Fruit fly (Drosophila melanogaster) whole organism, embryonic: ENCODE data around the gene GstO3.

Experiments
- Adf1 ChIP-seq: fragments of 200-800 bp; sonication (Bioruptor generic); IDR thresholded peaks from 2 replicates; pipeline ENCODE4 v1.3.6; 2022; ENCODE audit warnings: missing biosample characterization, missing genetic modification characterization
- Blimp-1 ChIP-seq: fragments of 200-800 bp; sonication (Bioruptor generic); optimal IDR thresholded peaks from 3 replicates; lab custom pipeline; 2018; ENCODE audit warnings: missing biosample characterization, missing genetic modification characterization, mild to moderate bottlenecking, moderate library complexity, missing genetic modification reagents
- CG10654 ChIP-seq: fragments of 200-800 bp; sonication (Bioruptor generic); optimal IDR thresholded peaks from 2 replicates; lab custom pipeline; 2016; ENCODE audit warnings: missing biosample characterization, missing genetic modification characterization
- CG10959 ChIP-seq: fragments of 200-800 bp; sonication (Bioruptor generic); IDR thresholded peaks from 2 replicates; pipeline ENCODE4 v1.3.6; 2022; ENCODE audit warnings: missing biosample characterization, missing genetic modification characterization
- CG17385 ChIP-seq: fragments of 200-800 bp; sonication (Bioruptor generic); optimal IDR thresholded peaks from 3 replicates; lab custom pipeline; 2018; ENCODE audit warnings: missing biosample characterization, mild to moderate bottlenecking, missing genetic modification characterization
- CG30403 ChIP-seq: fragments of 200-800 bp; sonication (Bioruptor generic); optimal IDR thresholded peaks from 3 replicates; lab custom pipeline; 2016; ENCODE audit warnings: missing biosample characterization, missing genetic modification characterization
- CG34422 ChIP-seq: fragments of 200-800 bp; sonication (Bioruptor generic); IDR thresholded peaks from 3 replicates; pipeline ENCODE4 v1.3.6; 2022; ENCODE audit warnings: missing biosample characterization, missing genetic modification characterization
- CG3847 ChIP-seq: fragments of 200-800 bp; sonication (Bioruptor generic); IDR thresholded peaks from 2 replicates; pipeline ENCODE4 v1.3.6; 2022; ENCODE audit warnings: missing biosample characterization, missing genetic modification characterization
- CG42726 ChIP-seq: fragments of 200-800 bp; sonication (Bioruptor generic); IDR thresholded peaks from 2 replicates; pipeline ENCODE4 v1.3.6; 2022; ENCODE audit warnings: missing biosample characterization, missing genetic modification characterization; ENCODE audit not compliant: partially characterized antibody
- CG4282 ChIP-seq: fragments of 200-800 bp; sonication (Bioruptor generic); optimal IDR thresholded peaks from 2 replicates; lab custom pipeline; 2016; ENCODE audit warnings: missing biosample characterization, missing genetic modification characterization
- CG5180 ChIP-seq: fragments of 200-800 bp; sonication (Bioruptor generic); optimal IDR thresholded peaks from 3 replicates; lab custom pipeline; 2017; ENCODE audit warnings: missing biosample characterization, missing genetic modification characterization, mild to moderate bottlenecking, moderate library complexity, missing genetic modification reagents
- CG5245 ChIP-seq: fragments of 200-800 bp; sonication (Bioruptor generic); optimal IDR thresholded peaks from 3 replicates; lab custom pipeline; 2016; ENCODE audit warnings: missing biosample characterization, missing genetic modification characterization
- CG6765 ChIP-seq: fragments of 200-800 bp; sonication (Bioruptor generic); optimal IDR thresholded peaks from 3 replicates; lab custom pipeline; 2017; ENCODE audit warnings: missing biosample characterization, mild to moderate bottlenecking, missing genetic modification characterization
- CG6791 ChIP-seq: fragments of 200-800 bp; sonication (Bioruptor generic); IDR thresholded peaks from 3 replicates; pipeline ENCODE4 v1.3.6; 2022; ENCODE audit warnings: missing biosample characterization, missing genetic modification characterization; ENCODE audit not compliant: partially characterized antibody
- CG7928 ChIP-seq: fragments of 200-800 bp; sonication (Bioruptor generic); optimal IDR thresholded peaks from 2 replicates; lab custom pipeline; 2017; ENCODE audit warnings: missing biosample characterization, mild to moderate bottlenecking, missing genetic modification characterization
- CG8944 ChIP-seq: fragments of 200-800 bp; sonication (Bioruptor generic); optimal IDR thresholded peaks from 3 replicates; lab custom pipeline; 2016; ENCODE audit warnings: missing biosample characterization, missing genetic modification characterization
- D ChIP-seq, 2 experiments: fragments of 200-800 bp in 1 of 2; fragments of >200 bp in 1 of 2; sonication (Bioruptor generic) in 1 of 2; optimal IDR thresholded peaks; 2 replicates in 1 of 2; 3 replicates in 1 of 2; lab custom pipeline; 2017; ENCODE audit warnings: mild to moderate bottlenecking in 1 of 2, missing biosample characterization in 1 of 2, missing genetic modification characterization in 1 of 2, missing genetic modification reagents in 1 of 2
- Dbx ChIP-seq: fragments of 200-800 bp; sonication (Bioruptor generic); IDR thresholded peaks from 3 replicates; pipeline ENCODE4 v1.3.6; 2022; ENCODE audit warnings: missing biosample characterization, missing genetic modification characterization
- Deaf1 ChIP-seq: fragments of 200-800 bp; optimal IDR thresholded peaks from 3 replicates; lab custom pipeline; 2019; ENCODE audit warnings: missing biosample characterization, mild to moderate bottlenecking, missing genetic modification characterization, moderate library complexity
- Dek ChIP-seq: fragments of 200-800 bp; sonication (Bioruptor generic); optimal IDR thresholded peaks from 3 replicates; lab custom pipeline; 2019; ENCODE audit warnings: missing biosample characterization, mild to moderate bottlenecking, missing genetic modification characterization, moderate library complexity
- E2f1 ChIP-seq: fragments of 200-800 bp; sonication (Bioruptor generic); IDR thresholded peaks from 2 replicates; pipeline ENCODE4 v1.3.6; 2022; ENCODE audit warnings: missing biosample characterization, missing genetic modification characterization
- Hmr ChIP-seq: fragments of 200-800 bp; sonication (Bioruptor generic); optimal IDR thresholded peaks from 3 replicates; lab custom pipeline; 2017; ENCODE audit warnings: mild to moderate bottlenecking, missing biosample characterization, missing genetic modification reagents, missing genetic modification characterization
- Oaz ChIP-seq: fragments of 200-800 bp; sonication (Bioruptor generic); IDR thresholded peaks from 2 replicates; pipeline ENCODE4 v1.3.6; 2022; ENCODE audit warnings: missing biosample characterization, missing genetic modification characterization
- Six4 ChIP-seq: fragments of 200-800 bp; sonication (Bioruptor generic); optimal IDR thresholded peaks from 2 replicates; lab custom pipeline; 2016; ENCODE audit warnings: missing biosample characterization, missing genetic modification characterization
- abd-A ChIP-seq: fragments of 200-800 bp; sonication (Bioruptor generic); optimal IDR thresholded peaks from 3 replicates; lab custom pipeline; 2019; ENCODE audit warnings: missing biosample characterization, mild to moderate bottlenecking, missing genetic modification characterization, moderate library complexity
- amos ChIP-seq: fragments of 200-800 bp; sonication (Bioruptor generic); IDR thresholded peaks from 2 replicates; pipeline ENCODE4 v1.3.6; 2022; ENCODE audit warnings: missing biosample characterization, missing genetic modification characterization; ENCODE audit not compliant: partially characterized antibody
- az2 ChIP-seq: fragments of 200-800 bp; sonication (Bioruptor generic); optimal IDR thresholded peaks from 3 replicates; lab custom pipeline; 2016; ENCODE audit warnings: missing biosample characterization, missing genetic modification characterization
- cad ChIP-seq: fragments of >200 bp; optimal IDR thresholded peaks from 2 replicates; lab custom pipeline; 2017; ENCODE audit warnings: missing biosample characterization, missing genetic modification characterization
- crp ChIP-seq, 2 experiments: fragments of 200-800 bp; sonication (Bioruptor generic); optimal IDR thresholded peaks; 2 replicates in 1 of 2; 3 replicates in 1 of 2; lab custom pipeline; 2017; ENCODE audit warnings: missing biosample characterization in 2 of 2, missing genetic modification characterization in 2 of 2, mild to moderate bottlenecking in 1 of 2, moderate library complexity in 1 of 2
- cwo ChIP-seq: fragments of 200-800 bp; sonication (Bioruptor generic); optimal IDR thresholded peaks from 3 replicates; lab custom pipeline; 2017; ENCODE audit warnings: missing biosample characterization, missing genetic modification characterization, mild to moderate bottlenecking, moderate library complexity, missing genetic modification reagents
- emc ChIP-seq: fragments of 200-800 bp; sonication (Bioruptor generic); optimal IDR thresholded peaks from 2 replicates; lab custom pipeline; 2016; ENCODE audit warnings: missing biosample characterization, missing genetic modification characterization
- en ChIP-seq: fragments of 200-800 bp; sonication (Bioruptor generic); optimal IDR thresholded peaks from 2 replicates; lab custom pipeline; 2016; ENCODE audit warnings: missing biosample characterization, missing genetic modification characterization
- ewg ChIP-seq: fragments of 200-800 bp; sonication (Bioruptor generic); optimal IDR thresholded peaks from 3 replicates; lab custom pipeline; 2017; ENCODE audit warnings: mild to moderate bottlenecking, missing biosample characterization, missing genetic modification reagents, missing genetic modification characterization
- eyg ChIP-seq: fragments of 200-800 bp; sonication (Bioruptor generic); optimal IDR thresholded peaks from 3 replicates; lab custom pipeline; 2016; ENCODE audit warnings: missing biosample characterization, missing genetic modification characterization
- fd64A ChIP-seq: fragments of 200-800 bp; sonication (Bioruptor generic); optimal IDR thresholded peaks from 3 replicates; lab custom pipeline; 2018; ENCODE audit warnings: missing biosample characterization, mild to moderate bottlenecking, missing genetic modification characterization
- hbn ChIP-seq: fragments of 200-800 bp; sonication (Bioruptor generic); IDR thresholded peaks from 2 replicates; pipeline ENCODE4 v1.3.6; 2022; ENCODE audit warnings: missing biosample characterization, missing genetic modification characterization; ENCODE audit not compliant: partially characterized antibody
- hth ChIP-seq: fragments of >200 bp; optimal IDR thresholded peaks from 2 replicates; lab custom pipeline; 2017; ENCODE audit warnings: inconsistent platforms
- ind ChIP-seq: fragments of 200-800 bp; sonication (Bioruptor generic); optimal IDR thresholded peaks from 3 replicates; lab custom pipeline; 2016; ENCODE audit warnings: missing biosample characterization, missing genetic modification characterization
- lbe ChIP-seq: fragments of 200-800 bp; sonication (Bioruptor generic); optimal IDR thresholded peaks from 2 replicates; lab custom pipeline; 2016; ENCODE audit warnings: missing biosample characterization, mild to moderate bottlenecking, missing genetic modification characterization
- lilli ChIP-seq: fragments of 200-800 bp; sonication (Bioruptor generic); optimal IDR thresholded peaks from 3 replicates; lab custom pipeline; 2016; ENCODE audit warnings: missing biosample characterization, missing genetic modification characterization
- lola ChIP-seq, 3 experiments: fragments of >200 bp in 2 of 3; fragments of 200-800 bp in 1 of 3; sonication (Bioruptor generic) in 1 of 3; optimal IDR thresholded peaks; 2 replicates each; lab custom pipeline; 2017 to 2019; ENCODE audit warnings: missing biosample characterization in 3 of 3, missing genetic modification characterization in 3 of 3, mild to moderate bottlenecking in 1 of 3, moderate library complexity in 1 of 3
- mld ChIP-seq: fragments of 200-800 bp; sonication (Bioruptor generic); IDR thresholded peaks from 3 replicates; pipeline ENCODE4 v1.3.6; 2022; ENCODE audit warnings: missing biosample characterization, missing genetic modification characterization; ENCODE audit not compliant: partially characterized antibody
- repo ChIP-seq: fragments of 200-800 bp; sonication (Bioruptor generic); optimal IDR thresholded peaks from 2 replicates; lab custom pipeline; 2016; ENCODE audit warnings: missing biosample characterization, missing genetic modification characterization
- rib ChIP-seq: fragments of 200-800 bp; sonication (Bioruptor generic); IDR thresholded peaks from 2 replicates; pipeline ENCODE4 v1.3.6; 2022; ENCODE audit warnings: missing biosample characterization, missing genetic modification characterization
- run ChIP-seq: fragments of 200-800 bp; sonication (Bioruptor generic); optimal IDR thresholded peaks from 3 replicates; lab custom pipeline; 2018; ENCODE audit warnings: missing biosample characterization, mild to moderate bottlenecking, missing genetic modification characterization
- sd ChIP-seq: fragments of 200-800 bp; sonication (Bioruptor generic); optimal IDR thresholded peaks from 3 replicates; lab custom pipeline; 2018; ENCODE audit warnings: missing biosample characterization, mild to moderate bottlenecking, missing genetic modification characterization, moderate library complexity
- seq ChIP-seq: fragments of 200-800 bp; sonication (Bioruptor generic); IDR thresholded peaks from 2 replicates; pipeline ENCODE4 v1.3.6; 2022; ENCODE audit warnings: missing biosample characterization, missing genetic modification characterization
- sisA ChIP-seq: fragments of 200-800 bp; sonication (Bioruptor generic); IDR thresholded peaks from 2 replicates; pipeline ENCODE4 v1.3.6; 2022; ENCODE audit warnings: missing biosample characterization, missing genetic modification characterization
- slbo ChIP-seq: fragments of 200-800 bp; sonication (Bioruptor generic); IDR thresholded peaks from 2 replicates; pipeline ENCODE4 v1.3.6; 2022; ENCODE audit warnings: missing biosample characterization, missing genetic modification characterization
- ttk ChIP-seq: fragments of 200-800 bp; sonication (Bioruptor generic); IDR thresholded peaks from 2 replicates; pipeline ENCODE4 v2.1.2; 2022; ENCODE audit warnings: missing biosample characterization, missing genetic modification characterization

Gene GstO3

DNA sequence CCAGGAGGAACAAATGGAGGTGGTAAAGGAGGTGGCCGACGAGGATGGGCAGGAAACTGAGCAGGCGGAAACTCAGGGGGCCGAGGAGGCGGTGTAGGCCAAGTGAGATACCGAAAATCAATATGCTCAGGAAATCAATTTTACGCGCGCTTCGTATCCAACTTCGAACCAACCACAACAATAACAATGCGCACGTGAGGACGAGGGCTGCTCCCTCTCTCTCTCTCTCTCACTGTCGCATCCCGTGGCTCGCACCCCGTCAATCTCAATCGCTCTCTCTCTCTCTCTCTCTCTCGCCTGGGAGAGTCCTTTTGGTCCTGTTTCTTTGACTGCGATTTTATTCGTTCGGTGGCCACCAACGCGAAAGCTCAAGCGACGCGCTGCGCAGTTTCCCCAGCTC lies 6.3 kb upstream of the GstO3 start, which contains the start of gene CG6765 (continued):
- no peak for TF ChIP-seq D (optimal IDR thresholded peaks at IDR 0.05; lab: Kevin White, UChicago)
- no peak for TF ChIP-seq D (GFP tag; optimal IDR thresholded peaks at IDR 0.05; lab: Kevin White, UChicago)
- TF ChIP-seq cad (GFP tag; lab: Kevin White, UChicago) = no peak
- TF ChIP-seq az2 (GFP tag; lab: Kevin White, UChicago) = no peak
- TF ChIP-seq CG6765 = peak; percentile 86
- 0 out of 3 replicates have a peak, but pooled peaks have one; percentile 31 for TF ChIP-seq mld (GFP tag; lab: Robert Waterston, UW)
- no peak for TF ChIP-seq CG7928
- TF ChIP-seq CG5245 (GFP tag; lab: Kevin White, UChicago) = no peak
- no peak for TF ChIP-seq ttk (GFP tag; lab: Robert Waterston, UW)
- TF ChIP-seq CG8944 (GFP tag; lab: Kevin White, UChicago) = no peak
- TF ChIP-seq sisA (GFP tag; lab: Robert Waterston, UW) = no peak
- TF ChIP-seq CG30403 (GFP tag; lab: Kevin White, UChicago) = no peak
- TF ChIP-seq sd (tag; lab: Kevin White, UChicago) = no peak
- TF ChIP-seq cwo (GFP tag; lab: Kevin White, UChicago) = peak; percentile 11
- peak; percentile 6; the same call in 1 of the 2 replicates for TF ChIP-seq Adf1 (GFP tag; lab: Robert Waterston, UW)
- TF ChIP-seq CG17385 = no peak
- TF ChIP-seq en (GFP tag; lab: Kevin White, UChicago) = no peak
- no peak for TF ChIP-seq Dbx (GFP tag; lab: Robert Waterston, UW)
- 0 out of 2 replicates have a peak, but pooled peaks have one; percentile 10 for TF ChIP-seq seq (GFP tag; lab: Robert Waterston, UW)
- TF ChIP-seq CG5180 (GFP tag; lab: Kevin White, UChicago) = peak; percentile 64
- no peak for TF ChIP-seq emc (GFP tag; lab: Kevin White, UChicago)
- no peak for TF ChIP-seq ind (GFP tag; lab: Kevin White, UChicago)
- no peak for TF ChIP-seq repo (GFP tag; lab: Kevin White, UChicago)
- TF ChIP-seq hth (lab: Kevin White, UChicago) = no peak
- TF ChIP-seq rib (GFP tag; lab: Robert Waterston, UW) = no peak
- no peak for TF ChIP-seq abd-A (tag; lab: Kevin White, UChicago)
- no peak for TF ChIP-seq Blimp-1 (GFP tag; lab: Kevin White, UChicago)
- TF ChIP-seq Deaf1 = peak; percentile 57
- no peak for TF ChIP-seq eyg
- peak; percentile 18 for TF ChIP-seq Hmr
- 0 out of 2 replicates have a peak, but pooled peaks have one; percentile 29 for TF ChIP-seq hbn (GFP tag; lab: Robert Waterston, UW)
- TF ChIP-seq Dek (tag; lab: Kevin White, UChicago) = no peak
- no peak for TF ChIP-seq lola (GFP tag; optimal IDR thresholded peaks at IDR 0.05; lab: Kevin White, UChicago)
- no peak for TF ChIP-seq lbe (GFP tag; lab: Kevin White, UChicago)
- TF ChIP-seq CG10654 (GFP tag; lab: Kevin White, UChicago) = no peak
- TF ChIP-seq CG10959 = no peak
- TF ChIP-seq slbo = no peak
- no peak for TF ChIP-seq CG42726
- TF ChIP-seq Oaz (GFP tag; lab: Robert Waterston, UW) = no peak
- no peak for TF ChIP-seq CG4282 (GFP tag; lab: Kevin White, UChicago)
- TF ChIP-seq crp (GFP tag; optimal IDR thresholded peaks at IDR 0.05; lab: Kevin White, UChicago) = no peak
- 0 out of 2 replicates have a peak, but pooled peaks have one; percentile 4 for TF ChIP-seq amos (GFP tag; lab: Robert Waterston, UW)
- no peak for TF ChIP-seq Six4 (GFP tag; lab: Kevin White, UChicago)
- no peak for TF ChIP-seq lilli (GFP tag; lab: Kevin White, UChicago)
- no peak for TF ChIP-seq fd64A
- TF ChIP-seq E2f1 (GFP tag; lab: Robert Waterston, UW) = no peak
- no peak for TF ChIP-seq run (tag; lab: Kevin White, UChicago)
- TF ChIP-seq CG34422 (GFP tag; lab: Robert Waterston, UW) = peak; percentile 44; the same call in 1 of the 3 replicates
- no peak for TF ChIP-seq CG6791
- TF ChIP-seq ewg (GFP tag; lab: Kevin White, UChicago) = peak; percentile 64
- TF ChIP-seq CG3847 (GFP tag; lab: Robert Waterston, UW) = no peak
